Worm (Caenorhabditis elegans): Measurements from ENCODE around the gene fipr-20.

DNA sequence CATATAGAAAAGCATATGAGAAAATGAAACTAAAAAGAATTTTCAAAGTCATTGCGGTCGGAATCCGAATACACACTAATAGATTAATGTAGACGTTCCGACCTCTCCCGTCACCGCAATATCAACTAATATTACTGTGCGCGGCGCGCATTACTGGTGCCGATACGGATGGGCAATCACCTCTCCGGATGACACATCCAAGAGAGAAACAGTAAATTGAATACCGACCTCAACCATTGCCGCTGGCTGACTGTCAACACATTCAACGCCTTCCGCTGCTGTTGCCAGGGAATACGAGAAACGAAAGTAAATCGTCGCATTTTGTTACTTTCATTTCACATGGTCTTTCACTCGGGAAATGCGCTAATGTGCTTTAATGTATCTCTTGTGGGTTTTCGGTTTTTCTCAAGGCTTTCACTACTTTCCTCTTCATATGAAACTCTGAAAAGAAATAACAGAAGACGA, 32.7 kb upstream of the fipr-20 start:
- TF ChIP-seq tbx-11 (GFP tag; IDR thresholded peaks at IDR 0.05) (no peak), ama-1 (optimal IDR thresholded peaks at IDR 0.05) (no peak), flt-1 (GFP tag; IDR thresholded peaks at IDR 0.05) (no peak), pes-1 (GFP tag; IDR thresholded peaks at IDR 0.05) (no peak), ets-7 (tag; optimal IDR thresholded peaks at IDR 0.05) (no peak), ceh-36 (tag; optimal IDR thresholded peaks at IDR 0.05) (no peak), sea-1 (GFP tag; conservative IDR thresholded peaks at IDR 0.05) (no peak), hmbx-1 (tag; optimal IDR thresholded peaks at IDR 0.05) (no peak), F13C5.2 (tag; optimal IDR thresholded peaks at IDR 0.05) (no peak), ceh-13 (GFP tag; optimal IDR thresholded peaks at IDR 0.05) (no peak), hnd-1 (tag; optimal IDR thresholded peaks at IDR 0.05) (no peak), hmg-4 (GFP tag; optimal IDR thresholded peaks at IDR 0.05) (no peak), aly-1 (tag; optimal IDR thresholded peaks at IDR 0.05) (no peak), scrt-1 (GFP tag; IDR thresholded peaks at IDR 0.05) (no peak)
